Fruit fly (Drosophila melanogaster) whole organism, prepupa: ENCODE measurements around the gene EndoA.

Experiments used
- CG10669 ChIP-seq: fragments of 200-800 bp; sonication (Bioruptor generic); optimal IDR thresholded peaks from 3 replicates; lab custom pipeline; 2018; ENCODE audit warnings: missing biosample characterization, mild to moderate bottlenecking, missing genetic modification characterization, moderate library complexity
- CG11902 ChIP-seq: fragments of 200-800 bp; sonication (Bioruptor generic); optimal IDR thresholded peaks from 3 replicates; lab custom pipeline; 2016; ENCODE audit warnings: missing biosample characterization, missing genetic modification characterization
- CG16779 ChIP-seq: fragments of 200-800 bp; sonication (Bioruptor generic); optimal IDR thresholded peaks from 3 replicates; lab custom pipeline; 2017; ENCODE audit warnings: missing biosample characterization, mild to moderate bottlenecking, missing genetic modification characterization
- CG32006 ChIP-seq: fragments of 200-800 bp; sonication (Bioruptor generic); optimal IDR thresholded peaks from 3 replicates; lab custom pipeline; 2017; ENCODE audit warnings: missing biosample characterization, mild to moderate bottlenecking, missing genetic modification characterization
- CG8632 ChIP-seq: fragments of 200-800 bp; sonication (Bioruptor generic); optimal IDR thresholded peaks from 3 replicates; lab custom pipeline; 2016; ENCODE audit warnings: missing biosample characterization, missing genetic modification characterization
- Gug ChIP-seq: fragments of 200-800 bp; sonication (Bioruptor generic); IDR thresholded peaks from 2 replicates; pipeline ENCODE4 v1.3.6; 2022; ENCODE audit warnings: missing biosample characterization, missing genetic modification characterization
- Lpt ChIP-seq: fragments of 200-800 bp; sonication (Bioruptor generic); optimal IDR thresholded peaks from 3 replicates; lab custom pipeline; 2016; ENCODE audit warnings: missing biosample characterization, missing genetic modification characterization
- Sox102F ChIP-seq: fragments of 200-800 bp; sonication (Bioruptor generic); optimal IDR thresholded peaks from 2 replicates; lab custom pipeline; 2016; ENCODE audit warnings: missing biosample characterization, mild to moderate bottlenecking, missing genetic modification characterization
- dsx ChIP-seq: fragments of 200-800 bp; optimal IDR thresholded peaks from 3 replicates; lab custom pipeline; 2019; ENCODE audit warnings: missing biosample characterization, mild to moderate bottlenecking, missing genetic modification characterization, moderate library complexity; ENCODE audit not compliant: poor library complexity, severe bottlenecking
- esn ChIP-seq: fragments of 200-800 bp; sonication (Bioruptor generic); optimal IDR thresholded peaks from 2 replicates; lab custom pipeline; 2016; ENCODE audit warnings: missing biosample characterization, mild to moderate bottlenecking, missing genetic modification characterization, moderate library complexity
- fd59A ChIP-seq: fragments of 200-800 bp; sonication (Bioruptor generic); optimal IDR thresholded peaks from 2 replicates; lab custom pipeline; 2017; ENCODE audit warnings: missing biosample characterization, mild to moderate bottlenecking, missing genetic modification characterization, missing genetic modification reagents
- net ChIP-seq: fragments of 200-800 bp; sonication (Bioruptor generic); optimal IDR thresholded peaks from 3 replicates; lab custom pipeline; 2016; ENCODE audit warnings: missing biosample characterization, missing genetic modification characterization

DNA sequence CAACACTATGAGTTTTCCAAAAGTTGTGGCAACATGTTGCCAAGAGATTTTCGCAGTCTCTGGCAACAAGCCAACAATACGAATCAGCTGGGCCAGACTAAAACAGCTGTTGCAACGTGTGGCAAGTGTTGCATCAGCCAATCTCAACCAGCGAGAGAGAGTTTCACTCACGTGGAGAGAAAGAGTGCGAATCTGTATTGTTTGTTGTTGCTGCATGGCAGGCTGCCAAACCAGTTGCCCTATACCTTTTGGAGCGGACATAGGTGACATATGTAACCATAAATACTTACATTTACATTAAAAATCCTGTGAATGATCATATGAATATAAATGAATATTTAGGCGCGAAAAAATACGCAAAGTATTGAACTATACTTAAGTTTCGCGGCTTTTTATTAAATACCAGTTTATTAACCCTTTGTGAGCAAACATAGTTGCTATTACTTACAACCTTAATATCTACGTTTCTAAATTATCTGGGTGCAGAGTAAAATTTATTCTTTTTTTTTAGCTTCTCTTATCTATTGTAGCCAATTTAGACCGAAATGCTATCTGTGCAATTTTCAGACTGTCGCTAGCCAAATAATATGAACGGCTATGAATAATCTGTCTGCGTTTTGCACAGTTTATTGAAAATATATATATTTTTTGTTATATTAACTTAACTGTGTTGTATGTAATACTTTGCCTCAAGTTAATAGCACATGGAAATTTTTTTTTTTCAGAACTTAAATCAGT lies 7.6 kb downstream of the EndoA start:
- TF ChIP-seq CG10669 (GFP tag; lab: Kevin White, UChicago), result peak; percentile 56
- TF ChIP-seq CG11902 (GFP tag; lab: Kevin White, UChicago), result no peak
- no peak for TF ChIP-seq CG16779 (tag; lab: Kevin White, UChicago)
- TF ChIP-seq Sox102F (GFP tag; lab: Kevin White, UChicago), result peak; percentile 71
- peak; percentile 50 for TF ChIP-seq net (GFP tag; lab: Kevin White, UChicago)
- TF ChIP-seq Lpt (GFP tag; lab: Kevin White, UChicago), result peak; percentile 5
- peak; percentile 87 for TF ChIP-seq CG32006 (GFP tag; lab: Kevin White, UChicago)
- peak; percentile 47 for TF ChIP-seq fd59A (GFP tag; lab: Kevin White, UChicago)
- peak; percentile 72 for TF ChIP-seq esn (GFP tag; lab: Kevin White, UChicago)
- 0 out of 2 replicates have a peak, but pooled peaks have one; percentile 9 for TF ChIP-seq Gug (GFP tag; lab: Robert Waterston, UW)
- peak; percentile 41 for TF ChIP-seq dsx
- peak; percentile 30 for TF ChIP-seq CG8632 (GFP tag; lab: Kevin White, UChicago)
